Worm (Caenorhabditis elegans): ENCODE data around the gene let-767.

ce11 chrIII:6356007-6356406 lies 16.2 kb upstream of the let-767 start:
- TF ChIP-seq ceh-82 (tag; optimal IDR thresholded peaks at IDR 0.05) (no peak), fos-1 (tag; optimal IDR thresholded peaks at IDR 0.05) (no peak), ama-1 (optimal IDR thresholded peaks at IDR 0.05) (no peak), snpc-4 (tag; optimal IDR thresholded peaks at IDR 0.05) (no peak), elt-3 (tag; optimal IDR thresholded peaks at IDR 0.05) (no peak), ZK546.5 (tag; optimal IDR thresholded peaks at IDR 0.05) (no peak), nhr-12 (tag; optimal IDR thresholded peaks at IDR 0.05) (no peak), lin-39 (tag; optimal IDR thresholded peaks at IDR 0.05) (no peak), unc-62 (GFP tag; optimal IDR thresholded peaks at IDR 0.05) (no peak), nhr-21 (tag; optimal IDR thresholded peaks at IDR 0.05) (no peak), unc-39 (tag; optimal IDR thresholded peaks at IDR 0.05) (no peak)

All from whole organism, L2 larva.